Worm (Caenorhabditis elegans) whole organism, L4 larva: Measurements from ENCODE around the gene tat-4.

ENCODE experiments used
- F10B5.3 ChIP-seq: sonication (generic microtip); optimal IDR thresholded peaks from 2 replicates; lab custom pipeline; 2016; ENCODE audit warnings: mild to moderate bottlenecking, missing genetic modification characterization, missing compliant biosample characterization
- F26F4.8 ChIP-seq: fragments of 200-800 bp; sonication (Bioruptor generic); conservative IDR thresholded peaks from 2 replicates; pipeline ENCODE4 v1.3.6; 2022; ENCODE audit warnings: missing genetic modification characterization, missing compliant biosample characterization
- egl-27 ChIP-seq: sonication (generic microtip); optimal IDR thresholded peaks from 3 replicates; lab custom pipeline; 2017; ENCODE audit warnings: missing biosample characterization, missing genetic modification reagents, missing genetic modification characterization
- hlh-30 ChIP-seq: sonication (generic microtip); optimal IDR thresholded peaks from 2 replicates; lab custom pipeline; 2017; ENCODE audit warnings: antibody characterized with exemption, mild to moderate bottlenecking, missing genetic modification characterization, missing compliant biosample characterization; ENCODE audit not compliant: insufficient read depth
- jun-1 ChIP-seq: fragments of 150-350 bp; optimal IDR thresholded peaks from 2 replicates; lab custom pipeline; 2014; ENCODE audit warnings: missing biosample characterization, missing genetic modification reagents, missing genetic modification characterization
- lin-15B ChIP-seq: fragments of 150-350 bp; sonication (generic microtip); optimal IDR thresholded peaks from 3 replicates; lab custom pipeline; 2014; ENCODE audit warnings: missing biosample characterization, missing genetic modification characterization
- lin-38 ChIP-seq: fragments of 200-800 bp; sonication (Bioruptor generic); IDR thresholded peaks from 2 replicates; pipeline ENCODE4 v1.3.6; 2022; ENCODE audit warnings: missing genetic modification reagents, missing genetic modification characterization, missing compliant biosample characterization
- mep-1 ChIP-seq: fragments of 150-350 bp; sonication (generic microtip); optimal IDR thresholded peaks from 3 replicates; lab custom pipeline; 2014; ENCODE audit warnings: missing biosample characterization, missing genetic modification characterization
- nhr-77 ChIP-seq: fragments of 150-350 bp; optimal IDR thresholded peaks from 2 replicates; lab custom pipeline; 2014; ENCODE audit warnings: missing biosample characterization, missing genetic modification characterization
- skn-1 ChIP-seq: fragments of 150-350 bp; optimal IDR thresholded peaks from 2 replicates; lab custom pipeline; 2014; ENCODE audit warnings: missing biosample characterization, missing genetic modification characterization
- spr-1 ChIP-seq: sonication (generic microtip); optimal IDR thresholded peaks from 2 replicates; lab custom pipeline; 2016; ENCODE audit warnings: mild to moderate bottlenecking, missing genetic modification characterization, missing compliant biosample characterization
- zag-1 ChIP-seq: fragments of 150-350 bp; optimal IDR thresholded peaks from 2 replicates; lab custom pipeline; 2014; ENCODE audit warnings: missing biosample characterization, missing genetic modification characterization

- TF ChIP-seq lin-38 (GFP tag; lab: Robert Waterston, UW) (no peak), jun-1 (no peak), mep-1 (tag; lab: Kevin White, UChicago) (no peak), F10B5.3 (tag; lab: Kevin White, UChicago) (no peak), skn-1 (no peak), zag-1 (no peak), F26F4.8 (GFP tag; lab: Robert Waterston, UW) (no peak), egl-27 (no peak), spr-1 (tag; lab: Kevin White, UChicago) (no peak), nhr-77 (tag; lab: Kevin White, UChicago) (no peak), lin-15B (tag; lab: Kevin White, UChicago) (no peak), hlh-30 (tag; lab: Kevin White, UChicago) (no peak)
Measured at ce11 chrII:6281002-6281401, 36.9 kb upstream of the tat-4 start, which contains the start of gene scly-1.
